Worm (Caenorhabditis elegans) whole organism, mixed stage, embryonic: Measurements from ENCODE around the gene srj-1.

Experiments
- M03D4.4 ChIP-seq: sonication (generic microtip); optimal IDR thresholded peaks from 2 replicates; lab custom pipeline; 2017; ENCODE audit warnings: mild to moderate bottlenecking, missing genetic modification characterization, missing compliant biosample characterization
- bed-3 ChIP-seq: fragments of 200-800 bp; sonication (Bioruptor generic); optimal IDR thresholded peaks from 3 replicates; lab custom pipeline; 2018; ENCODE audit warnings: mild to moderate bottlenecking, missing genetic modification characterization, moderate library complexity, missing compliant biosample characterization
- ceh-39 ChIP-seq: fragments of 150-350 bp; optimal IDR thresholded peaks from 2 replicates; lab custom pipeline; 2014; ENCODE audit warnings: missing biosample characterization, missing genetic modification characterization
- ceh-43 ChIP-seq: fragments of 200-800 bp; sonication (Bioruptor generic); optimal IDR thresholded peaks from 2 replicates; lab custom pipeline; 2018; ENCODE audit warnings: mild to moderate bottlenecking, missing genetic modification characterization, moderate library complexity, missing compliant biosample characterization
- ceh-83 ChIP-seq: fragments of 200-800 bp; sonication (Bioruptor generic); optimal IDR thresholded peaks from 2 replicates; lab custom pipeline; 2018; ENCODE audit warnings: mild to moderate bottlenecking, missing genetic modification characterization, missing compliant biosample characterization
- ces-1 ChIP-seq: fragments of 150-350 bp; optimal IDR thresholded peaks from 2 replicates; lab custom pipeline; 2014; ENCODE audit warnings: missing biosample characterization, missing genetic modification reagents, missing genetic modification characterization
- cnd-1 ChIP-seq: fragments of 200-800 bp; sonication (Bioruptor generic); optimal IDR thresholded peaks from 2 replicates; lab custom pipeline; 2018; ENCODE audit warnings: mild to moderate bottlenecking, missing genetic modification characterization, missing compliant biosample characterization
- elt-1 ChIP-seq: sonication (generic microtip); optimal IDR thresholded peaks from 2 replicates; lab custom pipeline; 2017; ENCODE audit warnings: missing genetic modification characterization, mild to moderate bottlenecking, missing compliant biosample characterization, antibody characterized with exemption, moderate library complexity, borderline replicate concordance; ENCODE audit not compliant: insufficient read depth
- hlh-1 ChIP-seq: fragments of 150-350 bp; optimal IDR thresholded peaks from 2 replicates; lab custom pipeline; 2014; ENCODE audit warnings: missing biosample characterization, missing genetic modification reagents, missing genetic modification characterization
- lin-32 ChIP-seq: fragments of 200-800 bp; sonication (Bioruptor generic); optimal IDR thresholded peaks from 2 replicates; lab custom pipeline; 2018; ENCODE audit warnings: mild to moderate bottlenecking, missing genetic modification characterization, missing compliant biosample characterization
- lsy-2 ChIP-seq: fragments of 150-350 bp; optimal IDR thresholded peaks from 2 replicates; lab custom pipeline; 2014; ENCODE audit warnings: missing biosample characterization, missing genetic modification characterization
- mab-5 ChIP-seq: fragments of 150-350 bp; optimal IDR thresholded peaks from 2 replicates; lab custom pipeline; 2014; ENCODE audit warnings: missing biosample characterization, missing genetic modification characterization
- mls-2 ChIP-seq: sonication (generic microtip); optimal IDR thresholded peaks from 2 replicates; lab custom pipeline; 2016; ENCODE audit warnings: mild to moderate bottlenecking, missing genetic modification characterization, moderate library complexity, missing compliant biosample characterization
- nhr-12 ChIP-seq: fragments of 150-350 bp; optimal IDR thresholded peaks from 2 replicates; lab custom pipeline; 2014; ENCODE audit warnings: missing biosample characterization, missing genetic modification characterization
- nhr-2 ChIP-seq: fragments of 150-350 bp; optimal IDR thresholded peaks from 2 replicates; lab custom pipeline; 2014; ENCODE audit warnings: missing biosample characterization, missing genetic modification characterization
- nhr-237 ChIP-seq: fragments of 150-350 bp; optimal IDR thresholded peaks from 2 replicates; lab custom pipeline; 2014; ENCODE audit warnings: missing biosample characterization, missing genetic modification characterization
- nhr-28 ChIP-seq: fragments of 150-350 bp; optimal IDR thresholded peaks from 2 replicates; lab custom pipeline; 2014; ENCODE audit warnings: missing biosample characterization, missing genetic modification characterization
- nhr-76 ChIP-seq: sonication (generic microtip); optimal IDR thresholded peaks from 2 replicates; lab custom pipeline; 2017; ENCODE audit warnings: missing biosample characterization, missing genetic modification characterization
- pha-4 ChIP-seq: fragments of 150-350 bp; optimal IDR thresholded peaks from 2 replicates; lab custom pipeline; 2018; ENCODE audit warnings: missing biosample characterization, missing genetic modification reagents, missing genetic modification characterization
- sem-2 ChIP-seq: fragments of 200-800 bp; sonication (Bioruptor generic); optimal IDR thresholded peaks from 2 replicates; lab custom pipeline; 2018; ENCODE audit warnings: mild to moderate bottlenecking, missing genetic modification characterization, missing compliant biosample characterization
- snpc-4 ChIP-seq: fragments of 150-350 bp; optimal IDR thresholded peaks from 2 replicates; lab custom pipeline; 2014; ENCODE audit warnings: missing biosample characterization, missing genetic modification characterization
- tbx-8 ChIP-seq: fragments of 200-800 bp; sonication (Bioruptor generic); optimal IDR thresholded peaks from 2 replicates; lab custom pipeline; 2018; ENCODE audit warnings: mild to moderate bottlenecking, missing genetic modification characterization, moderate library complexity, missing compliant biosample characterization
- unc-120 ChIP-seq: sonication (generic microtip); optimal IDR thresholded peaks from 2 replicates; lab custom pipeline; 2017; ENCODE audit warnings: missing genetic modification characterization, missing compliant biosample characterization; ENCODE audit not compliant: poor library complexity, severe bottlenecking
- unc-62 ChIP-seq: fragments of 150-350 bp; optimal IDR thresholded peaks from 2 replicates; lab custom pipeline; 2014; ENCODE audit warnings: missing biosample characterization, missing genetic modification reagents, missing genetic modification characterization
- zip-8 ChIP-seq: fragments of 150-350 bp; optimal IDR thresholded peaks from 2 replicates; lab custom pipeline; 2014; ENCODE audit warnings: missing biosample characterization, missing genetic modification characterization
- ztf-11 ChIP-seq: fragments of 150-350 bp; optimal IDR thresholded peaks from 2 replicates; lab custom pipeline; 2014; ENCODE audit warnings: missing biosample characterization, missing genetic modification characterization

srj-1 gene

ce11 chrIV:11959573-11959972 is 5.7 kb downstream of the srj-1 start, which contains the start of gene tgt-1:
Gene tgt-1 (minus strand): TSS chrIV:11959804.
- no peak for TF ChIP-seq ztf-11 (tag; lab: Kevin White, UChicago)

ce11 chrIV:11957074-11957473 is 8.2 kb downstream of the srj-1 start:
- TF ChIP-seq hlh-1 (tag; lab: Kevin White, UChicago) (peak; percentile 25), ztf-11 (tag; lab: Kevin White, UChicago) (no peak)

ce11 chrIV:11956387-11956786 is 8.8 kb downstream of the srj-1 start:
- TF ChIP-seq nhr-28 (tag; lab: Kevin White, UChicago) (no peak), zip-8 (tag; lab: Kevin White, UChicago) (no peak), cnd-1 (no peak), nhr-2 (tag; lab: Kevin White, UChicago) (no peak)

DNA sequence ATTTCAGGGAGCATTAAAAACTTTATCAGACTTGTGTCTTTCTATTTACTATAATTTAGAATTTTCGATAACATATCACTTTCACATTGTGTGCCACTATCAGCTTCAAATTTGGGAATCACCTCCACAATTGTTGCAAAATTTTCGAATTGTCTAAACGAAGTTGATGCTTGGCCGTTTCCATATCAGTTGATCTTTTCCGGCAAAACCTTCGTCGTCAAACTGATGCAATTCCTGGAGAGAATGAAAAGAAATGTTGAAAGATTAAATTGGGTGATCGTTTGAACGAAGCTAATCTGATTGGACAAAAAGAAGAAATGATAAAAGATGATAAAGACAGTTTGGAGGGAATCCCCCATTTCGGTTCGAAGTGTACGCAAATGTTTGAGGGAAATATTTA is 9.6 kb downstream of the srj-1 start:
- TF ChIP-seq nhr-76 (no peak), nhr-28 (tag; lab: Kevin White, UChicago) (no peak), bed-3 (GFP tag; lab: Kevin White, UChicago) (no peak), sem-2 (GFP tag; lab: Kevin White, UChicago) (no peak), nhr-237 (tag; lab: Kevin White, UChicago) (no peak), ces-1 (GFP tag; lab: Kevin White, UChicago) (no peak), mab-5 (no peak), elt-1 (tag; lab: Kevin White, UChicago) (no peak), lin-32 (GFP tag; lab: Kevin White, UChicago) (no peak), pha-4 (tag; lab: Kevin White, UChicago) (no peak), mls-2 (tag; lab: Kevin White, UChicago) (no peak), cnd-1 (no peak), zip-8 (tag; lab: Kevin White, UChicago) (no peak), unc-120 (tag; lab: Kevin White, UChicago) (no peak), tbx-8 (GFP tag; lab: Kevin White, UChicago) (no peak), hlh-1 (tag; lab: Kevin White, UChicago) (no peak), M03D4.4 (tag; lab: Kevin White, UChicago) (no peak)
- TF ChIP-seq, all 35 proteins: peak for 0

DNA sequence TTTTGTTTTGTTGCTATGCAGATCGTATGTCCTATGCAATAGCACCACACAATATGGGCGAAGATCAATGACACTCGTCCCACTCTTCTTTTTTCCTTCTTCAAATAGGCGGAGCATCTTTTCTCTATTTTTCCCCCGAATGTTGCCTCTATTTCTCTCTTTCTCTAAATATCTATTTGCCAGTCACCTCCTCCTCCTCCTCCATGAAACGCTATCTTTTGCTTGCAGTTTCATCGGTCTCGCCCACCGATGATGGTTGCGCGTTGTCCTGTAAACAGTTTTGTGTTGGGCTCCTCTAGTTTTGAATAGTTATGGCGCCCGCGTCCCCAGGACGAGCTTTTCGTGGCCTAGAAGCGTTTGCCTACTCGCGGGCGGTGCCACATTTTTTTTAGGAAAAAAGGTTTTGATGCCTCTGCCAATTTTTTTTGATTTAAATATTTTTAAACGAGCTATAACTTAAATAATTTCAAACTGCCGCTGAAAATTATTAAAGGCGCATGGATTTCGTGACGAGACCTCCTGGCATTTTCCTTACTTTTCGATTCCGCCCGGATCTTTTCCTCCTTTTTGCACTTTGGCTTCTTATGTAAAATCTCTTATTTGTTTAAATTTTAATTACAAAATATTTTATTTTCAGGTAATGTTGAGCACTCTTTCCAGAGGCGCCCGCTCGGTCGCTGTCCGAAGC is 12.5 kb downstream of the srj-1 start, which contains the start of gene gdh-1:
gdh-1 (plus strand) TSS at position 638 of the 688 bp plus-strand sequence.
- no peak for TF ChIP-seq snpc-4
- TF ChIP-seq lsy-2 (tag; lab: Kevin White, UChicago) = no peak
- TF ChIP-seq lin-32 (GFP tag; lab: Kevin White, UChicago) = no peak
- TF ChIP-seq ceh-43 (GFP tag; lab: Kevin White, UChicago) = no peak
- no peak for TF ChIP-seq nhr-2 (tag; lab: Kevin White, UChicago)
- no peak for TF ChIP-seq ceh-83 (GFP tag; lab: Kevin White, UChicago)
- no peak for TF ChIP-seq ceh-39 (tag; lab: Kevin White, UChicago)
- no peak for TF ChIP-seq nhr-237 (tag; lab: Kevin White, UChicago)
- TF ChIP-seq nhr-12 (tag; lab: Kevin White, UChicago) = no peak
- TF ChIP-seq ztf-11 (tag; lab: Kevin White, UChicago) = no peak

- TF ChIP-seq nhr-76 = no peak
- TF ChIP-seq unc-62 (GFP tag; lab: Kevin White, UChicago) = no peak
- no peak for TF ChIP-seq cnd-1
- no peak for TF ChIP-seq nhr-2 (tag; lab: Kevin White, UChicago)
- no peak for TF ChIP-seq snpc-4
- TF ChIP-seq bed-3 (GFP tag; lab: Kevin White, UChicago) = no peak
- no peak for TF ChIP-seq elt-1 (tag; lab: Kevin White, UChicago)
- TF ChIP-seq nhr-237 (tag; lab: Kevin White, UChicago) = no peak
- no peak for TF ChIP-seq ztf-11 (tag; lab: Kevin White, UChicago)
- no peak for TF ChIP-seq lin-32 (GFP tag; lab: Kevin White, UChicago)
- no peak for TF ChIP-seq mab-5
- no peak for TF ChIP-seq nhr-12 (tag; lab: Kevin White, UChicago)
- TF ChIP-seq tbx-8 (GFP tag; lab: Kevin White, UChicago) = no peak
Measured at ce11 chrIV:11950270-11950669, 15.0 kb downstream of the srj-1 start, which contains the start of gene tbx-36. Gene tbx-36 (plus strand): TSS chrIV:11950570.
